Worm (Caenorhabditis elegans): ENCODE results near the gene Y37E11AL.9.

DNA sequence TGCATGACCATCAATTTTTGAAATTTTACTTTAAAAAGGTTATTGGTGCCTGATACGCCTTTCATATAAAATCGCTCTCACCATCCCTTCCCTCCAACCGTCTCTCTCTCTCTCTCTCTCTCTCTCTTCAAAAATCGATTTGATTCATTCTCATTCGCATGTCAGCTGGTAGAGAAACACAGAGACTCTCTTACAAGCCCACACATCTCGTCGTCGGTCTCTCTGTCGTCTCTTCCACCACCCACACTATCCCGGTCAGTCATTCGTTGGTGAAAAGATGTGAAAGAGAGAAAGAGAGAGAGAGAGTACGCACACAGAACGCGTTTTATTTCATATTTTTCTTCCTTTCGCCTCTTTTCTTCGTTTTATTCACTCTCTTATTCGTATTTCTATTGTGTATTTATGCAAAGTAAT is 42.0 kb upstream of the Y37E11AL.9 start:
- TF ChIP-seq scrt-1 (GFP tag; IDR thresholded peaks at IDR 0.05): no peak
- peak; percentile 28 for TF ChIP-seq F13C5.2 (tag; optimal IDR thresholded peaks at IDR 0.05)
- TF ChIP-seq sea-1 (GFP tag; conservative IDR thresholded peaks at IDR 0.05): no peak
- no peak for TF ChIP-seq ets-7 (tag; optimal IDR thresholded peaks at IDR 0.05)
- TF ChIP-seq ama-1 (optimal IDR thresholded peaks at IDR 0.05): no peak
- no peak for TF ChIP-seq ceh-36 (tag; optimal IDR thresholded peaks at IDR 0.05)

Data from whole organism, early embryonic.